Worm (Caenorhabditis elegans) whole organism, early embryonic: ENCODE measurements around the gene C32A9.1.

Experiments
- B0310.2 ChIP-seq: sonication (generic microtip); optimal IDR thresholded peaks from 2 replicates; lab custom pipeline; 2016; ENCODE audit warnings: mild to moderate bottlenecking, missing genetic modification characterization, missing compliant biosample characterization
- F13C5.2 ChIP-seq: sonication (generic microtip); optimal IDR thresholded peaks from 2 replicates; lab custom pipeline; 2017; ENCODE audit warnings: mild to moderate bottlenecking, missing genetic modification characterization, inconsistent platforms, missing compliant biosample characterization
- aly-1 ChIP-seq: sonication (generic microtip); optimal IDR thresholded peaks from 2 replicates; lab custom pipeline; 2016; ENCODE audit warnings: missing genetic modification characterization, missing compliant biosample characterization
- ama-1 ChIP-seq: fragments of 150-350 bp; optimal IDR thresholded peaks from 2 replicates; lab custom pipeline; 2014
- ceh-13 ChIP-seq: fragments of 200-800 bp; sonication (Bioruptor generic); optimal IDR thresholded peaks from 2 replicates; lab custom pipeline; 2018; ENCODE audit warnings: mild to moderate bottlenecking, missing genetic modification characterization, missing compliant biosample characterization
- ceh-36 ChIP-seq: sonication (generic microtip); optimal IDR thresholded peaks from 2 replicates; lab custom pipeline; 2016; ENCODE audit warnings: missing genetic modification characterization, inconsistent platforms, missing compliant biosample characterization
- ets-7 ChIP-seq: sonication (generic microtip); optimal IDR thresholded peaks from 2 replicates; lab custom pipeline; 2016; ENCODE audit warnings: missing genotype, missing genetic modification characterization, missing compliant biosample characterization
- flt-1 ChIP-seq: fragments of 200-800 bp; sonication (Bioruptor generic); IDR thresholded peaks from 2 replicates; pipeline ENCODE4 v1.3.6; 2022; ENCODE audit warnings: missing genetic modification characterization, missing compliant biosample characterization
- hmbx-1 ChIP-seq: sonication (generic microtip); optimal IDR thresholded peaks from 2 replicates; lab custom pipeline; 2016; ENCODE audit warnings: mild to moderate bottlenecking, missing genetic modification characterization, missing compliant biosample characterization
- hmg-4 ChIP-seq: fragments of 200-800 bp; sonication (Bioruptor generic); optimal IDR thresholded peaks from 2 replicates; lab custom pipeline; 2018; ENCODE audit warnings: mild to moderate bottlenecking, missing genetic modification characterization, missing compliant biosample characterization
- hnd-1 ChIP-seq: sonication (generic microtip); optimal IDR thresholded peaks from 2 replicates; lab custom pipeline; 2016; ENCODE audit warnings: missing genetic modification characterization, missing compliant biosample characterization
- pes-1 ChIP-seq: fragments of 200-800 bp; sonication (Bioruptor generic); IDR thresholded peaks from 2 replicates; pipeline ENCODE4 v1.3.6; 2022; ENCODE audit warnings: missing genetic modification reagents, missing genetic modification characterization, missing compliant biosample characterization
- scrt-1 ChIP-seq: fragments of 200-800 bp; sonication (Bioruptor generic); IDR thresholded peaks from 2 replicates; pipeline ENCODE4 v1.3.6; 2022; ENCODE audit warnings: missing genetic modification characterization, missing compliant biosample characterization
- sea-1 ChIP-seq: fragments of 200-800 bp; sonication (Bioruptor generic); conservative IDR thresholded peaks from 2 replicates; pipeline ENCODE4 v1.3.6; 2022; ENCODE audit warnings: missing genetic modification characterization, missing compliant biosample characterization
- tbx-11 ChIP-seq: fragments of 200-800 bp; sonication (Bioruptor generic); IDR thresholded peaks from 2 replicates; pipeline ENCODE4 v1.3.6; 2022; ENCODE audit warnings: missing genetic modification characterization, missing compliant biosample characterization
- tbx-37 ChIP-seq: fragments of 200-800 bp; sonication (Bioruptor generic); conservative IDR thresholded peaks from 2 replicates; pipeline ENCODE4 v1.3.6; 2022; ENCODE audit warnings: missing genetic modification reagents, missing genetic modification characterization, missing compliant biosample characterization
- tra-4 ChIP-seq: sonication (generic microtip); optimal IDR thresholded peaks from 2 replicates; lab custom pipeline; 2017; ENCODE audit warnings: missing genetic modification characterization, missing compliant biosample characterization

C32A9.1 gene

ce11 chrX:10260035-10260434 is at the start of gene C32A9.1:
C32A9.1 (minus strand) TSS chrX:10260135.
- no peak for TF ChIP-seq ceh-36 (tag; lab: Kevin White, UChicago)
- no peak for TF ChIP-seq tra-4 (tag; lab: Kevin White, UChicago)
- TF ChIP-seq flt-1: no peak
- no peak for TF ChIP-seq ets-7 (tag; lab: Kevin White, UChicago)
- TF ChIP-seq sea-1 (GFP tag; lab: Robert Waterston, UW): no peak
- TF ChIP-seq hmg-4 (GFP tag; lab: Kevin White, UChicago): no peak
- TF ChIP-seq hmbx-1 (tag; lab: Kevin White, UChicago): no peak
- no peak for TF ChIP-seq ama-1
- no peak for TF ChIP-seq F13C5.2
- TF ChIP-seq scrt-1: no peak
- no peak for TF ChIP-seq tbx-37 (GFP tag; lab: Robert Waterston, UW)
- no peak for TF ChIP-seq pes-1 (GFP tag; lab: Robert Waterston, UW)

ce11 chrX:10307495-10307894 is 47.6 kb upstream of the C32A9.1 start, which contains the start of gene F41E7.7:
F41E7.7 (plus strand) TSS chrX:10307795.
- TF ChIP-seq F13C5.2 (no peak), ama-1 (no peak), ceh-13 (GFP tag; lab: Kevin White, UChicago) (no peak), sea-1 (GFP tag; lab: Robert Waterston, UW) (no peak), tbx-11 (no peak), pes-1 (GFP tag; lab: Robert Waterston, UW) (no peak), flt-1 (no peak), tra-4 (tag; lab: Kevin White, UChicago) (no peak), ceh-36 (tag; lab: Kevin White, UChicago) (no peak), B0310.2 (tag; lab: Kevin White, UChicago) (no peak), ets-7 (tag; lab: Kevin White, UChicago) (no peak), tbx-37 (GFP tag; lab: Robert Waterston, UW) (no peak), hnd-1 (tag; lab: Kevin White, UChicago) (no peak), hmg-4 (GFP tag; lab: Kevin White, UChicago) (no peak), aly-1 (no peak)

ce11 chrX:10306923-10307322 is 47.0 kb upstream of the C32A9.1 start:
- TF ChIP-seq B0310.2 (tag; lab: Kevin White, UChicago) (no peak), hnd-1 (tag; lab: Kevin White, UChicago) (no peak), ets-7 (tag; lab: Kevin White, UChicago) (no peak), ceh-13 (GFP tag; lab: Kevin White, UChicago) (no peak), tbx-37 (GFP tag; lab: Robert Waterston, UW) (no peak), F13C5.2 (no peak), sea-1 (GFP tag; lab: Robert Waterston, UW) (no peak), ama-1 (no peak), pes-1 (GFP tag; lab: Robert Waterston, UW) (no peak), ceh-36 (tag; lab: Kevin White, UChicago) (no peak)

- TF ChIP-seq F13C5.2: no peak
- no peak for TF ChIP-seq hnd-1 (tag; lab: Kevin White, UChicago)
- no peak for TF ChIP-seq hmg-4 (GFP tag; lab: Kevin White, UChicago)
- TF ChIP-seq sea-1 (GFP tag; lab: Robert Waterston, UW): no peak
- TF ChIP-seq ceh-13 (GFP tag; lab: Kevin White, UChicago): no peak
- no peak for TF ChIP-seq tbx-37 (GFP tag; lab: Robert Waterston, UW)
Measured at ce11 chrX:10306289-10306688, 46.4 kb upstream of the C32A9.1 start, which contains the start of gene cnc-8. cnc-8 (plus strand) TSS chrX:10306595.

- no peak for TF ChIP-seq tbx-11
- TF ChIP-seq B0310.2 (tag; lab: Kevin White, UChicago): no peak
- no peak for TF ChIP-seq flt-1
- TF ChIP-seq aly-1: no peak
- TF ChIP-seq pes-1 (GFP tag; lab: Robert Waterston, UW): no peak
- no peak for TF ChIP-seq hmbx-1 (tag; lab: Kevin White, UChicago)
- no peak for TF ChIP-seq hmg-4 (GFP tag; lab: Kevin White, UChicago)
- TF ChIP-seq tra-4 (tag; lab: Kevin White, UChicago): no peak
- TF ChIP-seq ets-7 (tag; lab: Kevin White, UChicago): no peak
- TF ChIP-seq tbx-37 (GFP tag; lab: Robert Waterston, UW): no peak
- TF ChIP-seq F13C5.2: no peak
- TF ChIP-seq ceh-36 (tag; lab: Kevin White, UChicago): no peak
- TF ChIP-seq ama-1: no peak
- no peak for TF ChIP-seq ceh-13 (GFP tag; lab: Kevin White, UChicago)
- TF ChIP-seq scrt-1: no peak
- no peak for TF ChIP-seq sea-1 (GFP tag; lab: Robert Waterston, UW)
- no peak for TF ChIP-seq hnd-1 (tag; lab: Kevin White, UChicago)
Measured at ce11 chrX:10304178-10304577, 44.2 kb upstream of the C32A9.1 start, which contains the start of gene fipr-21. fipr-21 (plus strand) TSS chrX:10304529.

- TF ChIP-seq ceh-36 (tag; lab: Kevin White, UChicago): no peak
- TF ChIP-seq tra-4 (tag; lab: Kevin White, UChicago): no peak
- TF ChIP-seq F13C5.2: no peak
- no peak for TF ChIP-seq sea-1 (GFP tag; lab: Robert Waterston, UW)
- no peak for TF ChIP-seq pes-1 (GFP tag; lab: Robert Waterston, UW)
- no peak for TF ChIP-seq tbx-37 (GFP tag; lab: Robert Waterston, UW)
- TF ChIP-seq hmbx-1 (tag; lab: Kevin White, UChicago): no peak
- TF ChIP-seq aly-1: no peak
- TF ChIP-seq B0310.2 (tag; lab: Kevin White, UChicago): no peak
- TF ChIP-seq ets-7 (tag; lab: Kevin White, UChicago): no peak
- no peak for TF ChIP-seq scrt-1
- TF ChIP-seq hnd-1 (tag; lab: Kevin White, UChicago): no peak
- TF ChIP-seq hmg-4 (GFP tag; lab: Kevin White, UChicago): no peak
Measured at ce11 chrX:10302430-10302829, 42.5 kb upstream of the C32A9.1 start, which contains the start of gene fip-5. fip-5 (plus strand) TSS chrX:10302741.

ce11 chrX:10301920-10302319 is 42.0 kb upstream of the C32A9.1 start:
- TF ChIP-seq hmg-4 (GFP tag; lab: Kevin White, UChicago): no peak
- TF ChIP-seq ets-7 (tag; lab: Kevin White, UChicago): no peak
- no peak for TF ChIP-seq hmbx-1 (tag; lab: Kevin White, UChicago)
- TF ChIP-seq pes-1 (GFP tag; lab: Robert Waterston, UW): no peak
- no peak for TF ChIP-seq ama-1
- no peak for TF ChIP-seq tra-4 (tag; lab: Kevin White, UChicago)
- no peak for TF ChIP-seq tbx-11
